Worm (Caenorhabditis elegans) whole organism, young adult: Measurements from ENCODE around the gene aptf-2.

ENCODE experiments used
- B0261.1 ChIP-seq: sonication (generic microtip); optimal IDR thresholded peaks from 2 replicates; lab custom pipeline; 2016; ENCODE audit warnings: mild to moderate bottlenecking, missing genetic modification characterization, moderate library complexity, missing compliant biosample characterization
- B0336.3 ChIP-seq: fragments of 200-800 bp; sonication (Bioruptor generic); IDR thresholded peaks from 2 replicates; pipeline ENCODE4 v1.3.6; 2022; ENCODE audit warnings: missing genetic modification characterization, missing compliant biosample characterization
- C17E4.6 ChIP-seq: fragments of 200-800 bp; sonication (Bioruptor generic); IDR thresholded peaks from 2 replicates; pipeline ENCODE4 v1.3.6; 2022; ENCODE audit warnings: missing genetic modification reagents, missing genetic modification characterization, missing compliant biosample characterization
- F33H1.4 ChIP-seq: fragments of 200-800 bp; sonication (Bioruptor generic); IDR thresholded peaks from 2 replicates; pipeline ENCODE4 v1.3.6; 2022; ENCODE audit warnings: missing genetic modification reagents, missing genetic modification characterization, missing compliant biosample characterization
- F49E8.2 ChIP-seq: sonication (generic microtip); optimal IDR thresholded peaks from 3 replicates; lab custom pipeline; 2017; ENCODE audit warnings: missing genetic modification characterization, mild to moderate bottlenecking, missing compliant biosample characterization, antibody characterized with exemption, moderate library complexity; ENCODE audit not compliant: insufficient read depth
- F52B5.7 ChIP-seq: sonication (generic microtip); optimal IDR thresholded peaks from 2 replicates; lab custom pipeline; 2016; ENCODE audit warnings: mild to moderate bottlenecking, missing genetic modification characterization, missing compliant biosample characterization
- F55B11.4 ChIP-seq: sonication (generic microtip); optimal IDR thresholded peaks from 2 replicates; lab custom pipeline; 2016; ENCODE audit warnings: missing compliant biosample characterization, missing genetic modification characterization, borderline replicate concordance; ENCODE audit not compliant: insufficient read depth
- F57A8.1 ChIP-seq: fragments of 200-800 bp; sonication (Bioruptor generic); optimal IDR thresholded peaks from 2 replicates; lab custom pipeline; 2018; ENCODE audit warnings: mild to moderate bottlenecking, missing genetic modification characterization, moderate library complexity, missing compliant biosample characterization
- K11D2.4 ChIP-seq: fragments of 200-800 bp; sonication (Bioruptor generic); IDR thresholded peaks from 2 replicates; pipeline ENCODE4 v1.3.6; 2022; ENCODE audit warnings: missing genetic modification reagents, missing genetic modification characterization, missing compliant biosample characterization
- T07F8.4 ChIP-seq: sonication (generic microtip); optimal IDR thresholded peaks from 2 replicates; lab custom pipeline; 2016; ENCODE audit warnings: mild to moderate bottlenecking, missing genetic modification characterization, moderate library complexity, missing compliant biosample characterization
- Y79H2A.3 ChIP-seq: fragments of 200-800 bp; sonication (Bioruptor generic); conservative IDR thresholded peaks from 2 replicates; pipeline ENCODE4 v1.3.6; 2022; ENCODE audit warnings: missing genetic modification reagents, missing genetic modification characterization, missing compliant biosample characterization
- Y95B8A.8 ChIP-seq: fragments of 200-800 bp; sonication (Bioruptor generic); IDR thresholded peaks from 2 replicates; pipeline ENCODE4 v1.3.6; 2022; ENCODE audit warnings: missing genetic modification reagents, missing genetic modification characterization, missing compliant biosample characterization
- ZK185.1 ChIP-seq: sonication (generic microtip); optimal IDR thresholded peaks from 2 replicates; lab custom pipeline; 2016; ENCODE audit warnings: mild to moderate bottlenecking, missing genetic modification characterization, missing compliant biosample characterization; ENCODE audit not compliant: poor library complexity, severe bottlenecking
- akir-1 ChIP-seq: fragments of 200-800 bp; sonication (Bioruptor generic); optimal IDR thresholded peaks from 2 replicates; lab custom pipeline; 2018; ENCODE audit warnings: mild to moderate bottlenecking, missing genetic modification characterization, moderate library complexity, missing compliant biosample characterization
- aptf-2 ChIP-seq: fragments of 200-800 bp; sonication (Bioruptor generic); conservative IDR thresholded peaks from 2 replicates; pipeline ENCODE4 v1.3.6; 2022; ENCODE audit warnings: missing genetic modification reagents, missing genetic modification characterization, missing compliant biosample characterization
- aptf-3 ChIP-seq: fragments of 200-800 bp; sonication (Bioruptor generic); IDR thresholded peaks from 2 replicates; pipeline ENCODE4 v1.3.6; 2022; ENCODE audit warnings: missing genetic modification characterization, missing compliant biosample characterization
- bed-2 ChIP-seq: fragments of 200-800 bp; sonication (Bioruptor generic); IDR thresholded peaks from 2 replicates; pipeline ENCODE4 v1.3.6; 2022; ENCODE audit warnings: missing genetic modification reagents, missing genetic modification characterization, missing compliant biosample characterization
- cebp-2 ChIP-seq: fragments of 200-800 bp; sonication (Bioruptor generic); IDR thresholded peaks from 2 replicates; pipeline ENCODE4 v1.3.6; 2022; ENCODE audit warnings: missing genetic modification characterization, missing compliant biosample characterization
- ceh-100 ChIP-seq: fragments of 200-800 bp; sonication (Bioruptor generic); IDR thresholded peaks from 2 replicates; pipeline ENCODE4 v1.3.6; 2022; ENCODE audit warnings: missing genetic modification reagents, missing genetic modification characterization, missing compliant biosample characterization
- ceh-58 ChIP-seq: fragments of 200-800 bp; sonication (Bioruptor generic); IDR thresholded peaks from 2 replicates; pipeline ENCODE4 v1.3.6; 2022; ENCODE audit warnings: missing genetic modification characterization, missing compliant biosample characterization
- ceh-79 ChIP-seq: sonication (generic microtip); optimal IDR thresholded peaks from 2 replicates; lab custom pipeline; 2017; ENCODE audit warnings: mild to moderate bottlenecking, missing genetic modification characterization, missing compliant biosample characterization
- die-1 ChIP-seq: sonication (generic microtip); optimal IDR thresholded peaks from 2 replicates; lab custom pipeline; 2016; ENCODE audit warnings: missing genotype, mild to moderate bottlenecking, missing genetic modification characterization, missing compliant biosample characterization
- dpl-1 ChIP-seq: fragments of 150-350 bp; optimal IDR thresholded peaks from 2 replicates; lab custom pipeline; 2014; ENCODE audit warnings: missing biosample characterization, missing genetic modification reagents, missing genetic modification characterization
- fkh-3 ChIP-seq: sonication (generic microtip); optimal IDR thresholded peaks from 2 replicates; lab custom pipeline; 2016; ENCODE audit warnings: mild to moderate bottlenecking, missing genetic modification characterization, missing compliant biosample characterization
- gei-17 ChIP-seq: fragments of 200-800 bp; sonication (Bioruptor generic); optimal IDR thresholded peaks from 2 replicates; lab custom pipeline; 2018; ENCODE audit warnings: mild to moderate bottlenecking, missing genetic modification characterization, missing compliant biosample characterization
- hlh-12 ChIP-seq: sonication (generic microtip); optimal IDR thresholded peaks from 2 replicates; lab custom pipeline; 2016; ENCODE audit warnings: missing genetic modification characterization, missing compliant biosample characterization
- hmg-1.2 ChIP-seq: fragments of 200-800 bp; sonication (Bioruptor generic); IDR thresholded peaks from 2 replicates; pipeline ENCODE4 v1.3.6; 2022; ENCODE audit warnings: missing genetic modification reagents, missing genetic modification characterization, missing compliant biosample characterization
- hmg-20 ChIP-seq: fragments of 200-800 bp; sonication (Bioruptor generic); IDR thresholded peaks from 2 replicates; pipeline ENCODE4 v1.3.6; 2022; ENCODE audit warnings: missing genetic modification reagents, missing genetic modification characterization, missing compliant biosample characterization
- hrde-1 ChIP-seq: sonication (generic microtip); optimal IDR thresholded peaks from 2 replicates; lab custom pipeline; 2016; ENCODE audit warnings: missing genetic modification characterization, mild to moderate bottlenecking, missing compliant biosample characterization, moderate library complexity, missing genotype, missing genetic modification reagents, borderline replicate concordance
- lin-35 ChIP-seq, 3 experiments: fragments of 150-350 bp in 2 of 3; sonication (generic microtip) in 1 of 3; optimal IDR thresholded peaks; 2 replicates each; lab custom pipeline; 2014 to 2018; ENCODE audit warnings: missing biosample characterization in 3 of 3, missing genetic modification characterization in 3 of 3, missing genetic modification reagents in 3 of 3
- lin-54 ChIP-seq: fragments of 200-800 bp; sonication (Bioruptor generic); optimal IDR thresholded peaks from 2 replicates; lab custom pipeline; 2018; ENCODE audit warnings: mild to moderate bottlenecking, missing genetic modification characterization, missing compliant biosample characterization
- madf-3 ChIP-seq: fragments of 200-800 bp; sonication (Bioruptor generic); IDR thresholded peaks from 2 replicates; pipeline ENCODE4 v1.3.6; 2022; ENCODE audit warnings: missing genetic modification reagents, missing genetic modification characterization, missing compliant biosample characterization
- mcd-1 ChIP-seq: fragments of 200-800 bp; sonication (Bioruptor generic); IDR thresholded peaks from 2 replicates; pipeline ENCODE4 v1.3.6; 2022; ENCODE audit warnings: missing genetic modification reagents, missing genetic modification characterization, missing compliant biosample characterization
- mxl-1 ChIP-seq: sonication (generic microtip); optimal IDR thresholded peaks from 2 replicates; lab custom pipeline; 2016; ENCODE audit warnings: missing genetic modification characterization, missing compliant biosample characterization
- nfya-1 ChIP-seq: sonication (generic microtip); optimal IDR thresholded peaks from 2 replicates; lab custom pipeline; 2017; ENCODE audit warnings: antibody characterized with exemption, missing compliant biosample characterization, missing genetic modification characterization, borderline replicate concordance; ENCODE audit not compliant: insufficient read depth
- nfyb-1 ChIP-seq: fragments of 200-800 bp; sonication (Bioruptor generic); IDR thresholded peaks from 2 replicates; pipeline ENCODE4 v1.3.6; 2022; ENCODE audit warnings: missing genetic modification reagents, missing genetic modification characterization, missing compliant biosample characterization
- nhr-179 ChIP-seq: sonication (generic microtip); optimal IDR thresholded peaks from 2 replicates; lab custom pipeline; 2016; ENCODE audit warnings: mild to moderate bottlenecking, missing genetic modification characterization, missing compliant biosample characterization
- nhr-80 ChIP-seq: sonication (generic microtip); optimal IDR thresholded peaks from 2 replicates; lab custom pipeline; 2016; ENCODE audit warnings: missing genetic modification characterization, missing compliant biosample characterization
- rec-8 ChIP-seq, 2 experiments: sonication (generic microtip); optimal IDR thresholded peaks; 2 replicates each; lab custom pipeline; 2016; ENCODE audit warnings: mild to moderate bottlenecking in 2 of 2, missing genetic modification characterization in 2 of 2, missing genetic modification reagents in 2 of 2, missing genotype in 2 of 2, missing biosample characterization in 1 of 2, missing compliant biosample characterization in 1 of 2, moderate library complexity in 1 of 2
- somi-1 ChIP-seq: fragments of 200-800 bp; sonication (Bioruptor generic); optimal IDR thresholded peaks from 2 replicates; lab custom pipeline; 2018; ENCODE audit warnings: mild to moderate bottlenecking, missing genetic modification characterization, missing compliant biosample characterization
- sptf-2 ChIP-seq: fragments of 200-800 bp; sonication (Bioruptor generic); optimal IDR thresholded peaks from 2 replicates; lab custom pipeline; 2018; ENCODE audit warnings: mild to moderate bottlenecking, missing genetic modification characterization, missing compliant biosample characterization
- tbx-9 ChIP-seq: sonication (generic microtip); optimal IDR thresholded peaks from 2 replicates; lab custom pipeline; 2016; ENCODE audit warnings: borderline replicate concordance, missing genetic modification characterization, inconsistent platforms, missing compliant biosample characterization
- unc-130 ChIP-seq: sonication (generic microtip); optimal IDR thresholded peaks from 2 replicates; lab custom pipeline; 2016; ENCODE audit warnings: missing genetic modification reagents, missing genetic modification characterization, missing compliant biosample characterization
- unc-62 ChIP-seq: fragments of 150-350 bp; optimal IDR thresholded peaks from 2 replicates; lab custom pipeline; 2014; ENCODE audit warnings: missing biosample characterization, missing genetic modification reagents, missing genetic modification characterization
- xnd-1 ChIP-seq: sonication (generic microtip); optimal IDR thresholded peaks from 2 replicates; lab custom pipeline; 2016; ENCODE audit warnings: missing genotype, missing genetic modification reagents, missing genetic modification characterization, missing compliant biosample characterization
- ztf-22 ChIP-seq: fragments of 200-800 bp; sonication (Bioruptor generic); optimal IDR thresholded peaks from 2 replicates; lab custom pipeline; 2018; ENCODE audit warnings: mild to moderate bottlenecking, missing genetic modification characterization, moderate library complexity, missing compliant biosample characterization
- ztf-28 ChIP-seq: fragments of 200-800 bp; sonication (Bioruptor generic); IDR thresholded peaks from 2 replicates; pipeline ENCODE4 v1.3.6; 2022; ENCODE audit warnings: missing genetic modification reagents, missing genetic modification characterization, missing compliant biosample characterization
- ztf-6 ChIP-seq: fragments of 200-800 bp; sonication (Bioruptor generic); IDR thresholded peaks from 2 replicates; pipeline ENCODE4 v1.3.6; 2022; ENCODE audit warnings: missing genetic modification reagents, missing genetic modification characterization, missing compliant biosample characterization

Gene aptf-2

ce11 chrIV:13369120-13369842, 46.6 kb downstream of the aptf-2 start, which contains the start of gene agt-1 (continued):
- TF ChIP-seq mxl-1 (tag; lab: Kevin White, UChicago) (no peak), cebp-2 (GFP tag; lab: Robert Waterston, UW) (peak; percentile 89), unc-130 (GFP tag; lab: Kevin White, UChicago) (no peak), hrde-1 (tag; lab: Kevin White, UChicago) (peak; percentile 33), ceh-100 (GFP tag; lab: Robert Waterston, UW) (no peak), F33H1.4 (GFP tag; lab: Robert Waterston, UW) (peak; percentile 47), aptf-2 (GFP tag; lab: Robert Waterston, UW) (no peak), C17E4.6 (GFP tag; lab: Robert Waterston, UW) (no peak), ztf-28 (GFP tag; lab: Robert Waterston, UW) (no peak), F49E8.2 (no peak), lin-35 (GFP tag; optimal IDR thresholded peaks at IDR 0.05; lab: Kevin White, UChicago) (no peak), B0261.1 (tag; lab: Kevin White, UChicago) (no peak), nhr-179 (no peak), nhr-80 (tag; lab: Kevin White, UChicago) (no peak), rec-8 (tag; optimal IDR thresholded peaks at IDR 0.05; lab: Kevin White, UChicago) (no peak), nfyb-1 (no peak), aptf-3 (GFP tag; lab: Robert Waterston, UW) (no peak), die-1 (tag; lab: Kevin White, UChicago) (no peak), lin-54 (GFP tag; lab: Kevin White, UChicago) (peak; percentile 39), xnd-1 (tag; lab: Kevin White, UChicago) (peak; percentile 31), nfya-1 (tag; lab: Kevin White, UChicago) (no peak), ceh-58 (GFP tag; lab: Robert Waterston, UW) (0 out of 2 replicates have a peak, but pooled peaks have one; percentile 27), F55B11.4 (no peak), T07F8.4 (tag; lab: Kevin White, UChicago) (no peak), bed-2 (no peak), dpl-1 (GFP tag; lab: Kevin White, UChicago) (no peak), unc-62 (GFP tag; lab: Kevin White, UChicago) (no peak), hlh-12 (no peak), F57A8.1 (GFP tag; lab: Kevin White, UChicago) (no peak), ceh-79 (tag; lab: Kevin White, UChicago) (peak; percentile 42), hmg-20 (GFP tag; lab: Robert Waterston, UW) (no peak), tbx-9 (tag; lab: Kevin White, UChicago) (no peak), madf-3 (GFP tag; lab: Robert Waterston, UW) (no peak), sptf-2 (GFP tag; lab: Kevin White, UChicago) (no peak), ztf-22 (GFP tag; lab: Kevin White, UChicago) (no peak), fkh-3 (no peak), B0336.3 (GFP tag; lab: Robert Waterston, UW) (peak; percentile 68), F52B5.7 (tag; lab: Kevin White, UChicago) (no peak), ZK185.1 (tag; lab: Kevin White, UChicago) (no peak), akir-1 (GFP tag; lab: Kevin White, UChicago) (no peak), hmg-1.2 (GFP tag; lab: Robert Waterston, UW) (no peak), K11D2.4 (GFP tag; lab: Robert Waterston, UW) (no peak), mcd-1 (peak; percentile 53; the same call in 1 of the 2 replicates), ztf-6 (no peak), Y95B8A.8 (GFP tag; lab: Robert Waterston, UW) (0 out of 2 replicates have a peak, but pooled peaks have one; percentile 34), Y79H2A.3 (GFP tag; lab: Robert Waterston, UW) (no peak), somi-1 (no peak), gei-17 (GFP tag; lab: Kevin White, UChicago) (no peak)
